Worm (Caenorhabditis elegans): ENCODE data around the gene mrps-18C.

DNA sequence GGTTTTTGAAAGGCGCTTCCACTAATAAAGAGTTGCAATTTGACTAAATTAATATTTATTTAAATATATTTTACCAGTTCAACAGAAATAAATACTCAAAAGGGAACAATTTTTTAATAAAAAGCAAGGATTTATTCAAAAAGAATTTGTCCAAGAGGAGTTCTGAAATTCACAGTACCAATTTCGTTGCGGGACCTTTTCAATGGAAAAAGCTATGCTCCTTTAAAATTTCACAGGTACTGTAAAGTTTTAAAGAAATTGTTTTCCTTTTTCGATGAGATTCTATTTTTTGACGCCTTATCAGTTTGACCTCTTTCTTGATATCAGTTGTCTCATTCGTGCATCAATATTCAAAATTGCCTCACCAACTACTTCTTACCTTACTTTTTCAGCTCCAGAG is 35.1 kb upstream of the mrps-18C start, which contains the start of gene tag-340:
- TF ChIP-seq ama-1 (optimal IDR thresholded peaks at IDR 0.05) (no peak), scrt-1 (GFP tag; IDR thresholded peaks at IDR 0.05) (no peak), F13C5.2 (tag; optimal IDR thresholded peaks at IDR 0.05) (no peak), pes-1 (GFP tag; IDR thresholded peaks at IDR 0.05) (no peak), hnd-1 (tag; optimal IDR thresholded peaks at IDR 0.05) (no peak), tbx-11 (GFP tag; IDR thresholded peaks at IDR 0.05) (no peak), ets-7 (tag; optimal IDR thresholded peaks at IDR 0.05) (no peak), hmg-4 (GFP tag; optimal IDR thresholded peaks at IDR 0.05) (no peak), B0310.2 (tag; optimal IDR thresholded peaks at IDR 0.05) (no peak), hmbx-1 (tag; optimal IDR thresholded peaks at IDR 0.05) (no peak), flt-1 (GFP tag; IDR thresholded peaks at IDR 0.05) (no peak)

All from whole organism, early embryonic.